Fruit fly (Drosophila melanogaster): ENCODE results near the gene CG32295.

Gene CG32295

dm6 chr3L:2552844-2553839 is 26.4 kb upstream of the CG32295 start:
- TF ChIP-seq Dif (GFP tag; optimal IDR thresholded peaks at IDR 0.05; ENCODE audit: partially characterized antibody), result peak; percentile 14
- TF ChIP-seq Rel (GFP tag; optimal IDR thresholded peaks at IDR 0.05), result peak; percentile 5
- peak; percentile 24 for TF ChIP-seq Rel (tag; optimal IDR thresholded peaks at IDR 0.05)
- no peak for TF ChIP-seq HLH106 (tag; optimal IDR thresholded peaks at IDR 0.05)
- peak; percentile 67 for TF ChIP-seq psq (GFP tag; optimal IDR thresholded peaks at IDR 0.05)
- TF ChIP-seq jim (GFP tag; optimal IDR thresholded peaks at IDR 0.05), result peak; percentile 64
- TF ChIP-seq OdsH (GFP tag; optimal IDR thresholded peaks at IDR 0.05), result no peak
- no peak for TF ChIP-seq dmrt93B (GFP tag; optimal IDR thresholded peaks at IDR 0.05)
- no peak for TF ChIP-seq sv (GFP tag; optimal IDR thresholded peaks at IDR 0.05)
- no peak for TF ChIP-seq sage (GFP tag; optimal IDR thresholded peaks at IDR 0.05)
- no peak for TF ChIP-seq Hr78 (GFP tag; optimal IDR thresholded peaks at IDR 0.05)
- TF ChIP-seq GATAd (GFP tag; optimal IDR thresholded peaks at IDR 0.05), result no peak
- TF ChIP-seq Sp1 (GFP tag; optimal IDR thresholded peaks at IDR 0.05), result peak; percentile 19

- TF ChIP-seq Hr83 (GFP tag; optimal IDR thresholded peaks at IDR 0.05; ENCODE audit: poor library complexity, severe bottlenecking) (peak; percentile 13), CG9705 (GFP tag; optimal IDR thresholded peaks at IDR 0.05) (no peak), Myc (optimal IDR thresholded peaks at IDR 0.05) (no peak), Hnf4 (GFP tag; optimal IDR thresholded peaks at IDR 0.05) (peak; percentile 74), lola (GFP tag; optimal IDR thresholded peaks at IDR 0.05) (no peak), Abd-B (GFP tag; optimal IDR thresholded peaks at IDR 0.05) (no peak), CG32264 (GFP tag; optimal IDR thresholded peaks at IDR 0.05) (peak; percentile 64), br (GFP tag; optimal IDR thresholded peaks at IDR 0.05) (peak; percentile 86), N (GFP tag; optimal IDR thresholded peaks at IDR 0.05) (no peak), sage (GFP tag; optimal IDR thresholded peaks at IDR 0.05) (peak; percentile 60), Hr78 (GFP tag; optimal IDR thresholded peaks at IDR 0.05) (no peak), brk (GFP tag; optimal IDR thresholded peaks at IDR 0.05) (peak; percentile 16), jim (GFP tag; optimal IDR thresholded peaks at IDR 0.05) (no peak), sv (GFP tag; optimal IDR thresholded peaks at IDR 0.05) (no peak), foxo (GFP tag; optimal IDR thresholded peaks at IDR 0.05) (peak; percentile 40 to 93), Rel (GFP tag; optimal IDR thresholded peaks at IDR 0.05) (no peak), Rel (tag; optimal IDR thresholded peaks at IDR 0.05) (peak; percentile 24), Sp1 (GFP tag; optimal IDR thresholded peaks at IDR 0.05) (peak; percentile 81), CrebA (GFP tag; optimal IDR thresholded peaks at IDR 0.05; ENCODE audit: borderline replicate concordance) (no peak), Mio (GFP tag; optimal IDR thresholded peaks at IDR 0.05) (no peak), Vsx2 (GFP tag; optimal IDR thresholded peaks at IDR 0.05; ENCODE audit: partially characterized antibody) (no peak), GATAd (GFP tag; optimal IDR thresholded peaks at IDR 0.05) (peak; percentile 5), Jra (GFP tag; optimal IDR thresholded peaks at IDR 0.05) (peak; percentile 52), tai (GFP tag; optimal IDR thresholded peaks at IDR 0.05) (peak; percentile 58), Dif (GFP tag; optimal IDR thresholded peaks at IDR 0.05; ENCODE audit: partially characterized antibody) (no peak), woc (GFP tag; optimal IDR thresholded peaks at IDR 0.05) (peak; percentile 62), dmrt93B (GFP tag; optimal IDR thresholded peaks at IDR 0.05) (peak; percentile 58), usp (GFP tag; optimal IDR thresholded peaks at IDR 0.05) (no peak), dsf (GFP tag; optimal IDR thresholded peaks at IDR 0.05; ENCODE audit: borderline replicate concordance) (no peak), OdsH (GFP tag; optimal IDR thresholded peaks at IDR 0.05) (peak; percentile 83), fru (GFP tag; optimal IDR thresholded peaks at IDR 0.05) (peak; percentile 87), rgr (GFP tag; optimal IDR thresholded peaks at IDR 0.05) (peak; percentile 84), h (GFP tag; optimal IDR thresholded peaks at IDR 0.05) (peak; percentile 97), dl (GFP tag; optimal IDR thresholded peaks at IDR 0.05; ENCODE audit: insufficient read depth in 1 of 2, partially characterized antibody in 2 of 2) (no peak), psq (GFP tag; optimal IDR thresholded peaks at IDR 0.05) (peak; percentile 89), Dfd (GFP tag; optimal IDR thresholded peaks at IDR 0.05) (no peak), pan (optimal IDR thresholded peaks at IDR 0.05) (no peak), ey (GFP tag; optimal IDR thresholded peaks at IDR 0.05) (peak; percentile 87), HLH106 (tag; optimal IDR thresholded peaks at IDR 0.05) (peak; percentile 77)
These were observed 25.5 kb upstream of the CG32295 start for dm6 chr3L:2552116-2552843.

Measured in whole organism, wandering third instar larva.